Worm (Caenorhabditis elegans): ENCODE data around the gene C28D4.5.

The C28D4.5 gene

ce11 chrIV:9756647-9757424 is 10.2 kb upstream of the C28D4.5 start:
- no peak for TF ChIP-seq ceh-30 (tag; optimal IDR thresholded peaks at IDR 0.05)
- no peak for TF ChIP-seq hlh-8 (tag; optimal IDR thresholded peaks at IDR 0.05)
- TF ChIP-seq T23F11.4 (GFP tag; optimal IDR thresholded peaks at IDR 0.05), result no peak
- no peak for TF ChIP-seq Y22D7AL.16 (tag; optimal IDR thresholded peaks at IDR 0.05)
- TF ChIP-seq ceh-9 (tag; optimal IDR thresholded peaks at IDR 0.05), result no peak
- TF ChIP-seq syd-9 (tag; optimal IDR thresholded peaks at IDR 0.05), result no peak
- TF ChIP-seq dmd-4 (tag; optimal IDR thresholded peaks at IDR 0.05; ENCODE audit: borderline replicate concordance), result no peak

ce11 chrIV:9755713-9756112 is 9.1 kb upstream of the C28D4.5 start:
- TF ChIP-seq unc-86 (tag; optimal IDR thresholded peaks at IDR 0.05) (no peak), elt-2 (tag; optimal IDR thresholded peaks at IDR 0.05) (no peak), K09A11.1 (tag; optimal IDR thresholded peaks at IDR 0.05; ENCODE audit: insufficient read depth) (no peak)

- TF ChIP-seq ceh-34 (tag; optimal IDR thresholded peaks at IDR 0.05) (no peak), madf-2 (tag; optimal IDR thresholded peaks at IDR 0.05) (no peak), nhr-11 (tag; optimal IDR thresholded peaks at IDR 0.05) (no peak), ahr-1 (tag; optimal IDR thresholded peaks at IDR 0.05) (no peak), fax-1 (tag; optimal IDR thresholded peaks at IDR 0.05) (no peak), npax-4 (tag; optimal IDR thresholded peaks at IDR 0.05) (no peak), ets-4 (tag; optimal IDR thresholded peaks at IDR 0.05) (no peak), K09A11.1 (tag; optimal IDR thresholded peaks at IDR 0.05; ENCODE audit: insufficient read depth) (no peak), tbx-2 (tag; optimal IDR thresholded peaks at IDR 0.05) (no peak), ztf-16 (tag; optimal IDR thresholded peaks at IDR 0.05) (no peak), Y22D7AL.16 (tag; optimal IDR thresholded peaks at IDR 0.05) (no peak), lin-11 (tag; optimal IDR thresholded peaks at IDR 0.05) (no peak), sdc-2 (tag; optimal IDR thresholded peaks at IDR 0.05) (no peak), ceh-19 (GFP tag; optimal IDR thresholded peaks at IDR 0.05) (no peak), eyg-1 (tag; optimal IDR thresholded peaks at IDR 0.05) (no peak), C38D4.7 (GFP tag; optimal IDR thresholded peaks at IDR 0.05) (no peak), C08G9.2 (tag; optimal IDR thresholded peaks at IDR 0.05) (no peak), elt-2 (tag; optimal IDR thresholded peaks at IDR 0.05) (no peak), ceh-14 (tag; optimal IDR thresholded peaks at IDR 0.05) (no peak), unc-3 (GFP tag; conservative IDR thresholded peaks at IDR 0.05) (no peak), unc-3 (tag; optimal IDR thresholded peaks at IDR 0.05) (no peak)
These were observed 1.7 kb upstream of the C28D4.5 start, which contains the start of gene C28D4.8 for ce11 chrIV:9748342-9748741. C28D4.8 (minus strand) TSS chrIV:9748442.

ce11 chrIV:9744905-9745304 is 1.8 kb downstream of the C28D4.5 start, which contains the start of gene C28D4.4:
C28D4.4 (minus strand) TSS chrIV:9745005.
- TF ChIP-seq dve-1 (tag; optimal IDR thresholded peaks at IDR 0.05), result no peak
- TF ChIP-seq eyg-1 (tag; optimal IDR thresholded peaks at IDR 0.05), result no peak
- TF ChIP-seq ceh-31 (tag; optimal IDR thresholded peaks at IDR 0.05), result no peak
- TF ChIP-seq ceh-48 (tag; optimal IDR thresholded peaks at IDR 0.05), result no peak
- TF ChIP-seq pha-4 (tag; optimal IDR thresholded peaks at IDR 0.05), result no peak
- no peak for TF ChIP-seq rnt-1 (tag; optimal IDR thresholded peaks at IDR 0.05)
- TF ChIP-seq hlh-13 (GFP tag; optimal IDR thresholded peaks at IDR 0.05), result no peak
- TF ChIP-seq ttx-3 (tag; optimal IDR thresholded peaks at IDR 0.05), result no peak
- no peak for TF ChIP-seq ceh-22 (tag; optimal IDR thresholded peaks at IDR 0.05)
- TF ChIP-seq gmeb-2 (tag; optimal IDR thresholded peaks at IDR 0.05), result no peak
- no peak for TF ChIP-seq syd-9 (tag; optimal IDR thresholded peaks at IDR 0.05)
- TF ChIP-seq lin-11 (tag; optimal IDR thresholded peaks at IDR 0.05), result no peak
- TF ChIP-seq Y22D7AL.16 (tag; optimal IDR thresholded peaks at IDR 0.05), result no peak
- TF ChIP-seq ceh-14 (tag; optimal IDR thresholded peaks at IDR 0.05), result no peak
- TF ChIP-seq sox-2 (GFP tag; IDR thresholded peaks at IDR 0.05), result no peak
- no peak for TF ChIP-seq pqm-1 (tag; optimal IDR thresholded peaks at IDR 0.05)
- no peak for TF ChIP-seq hlh-15 (tag; optimal IDR thresholded peaks at IDR 0.05)
- no peak for TF ChIP-seq mec-3 (tag; optimal IDR thresholded peaks at IDR 0.05; ENCODE audit: borderline replicate concordance)
- no peak for TF ChIP-seq unc-55 (GFP tag; optimal IDR thresholded peaks at IDR 0.05)
- no peak for TF ChIP-seq npax-4 (tag; optimal IDR thresholded peaks at IDR 0.05)

Data from whole organism, late embryonic.